Fruit fly (Drosophila melanogaster) whole organism, adult: ENCODE data around the gene AttD.

ENCODE experiments used
- CG11617 ChIP-seq: fragments of 200-800 bp; sonication (Bioruptor generic); optimal IDR thresholded peaks from 2 replicates; lab custom pipeline; 2017; ENCODE audit warnings: mild to moderate bottlenecking, missing biosample characterization, missing genetic modification reagents, missing genetic modification characterization
- CG12768 ChIP-seq: fragments of 200-800 bp; sonication (Bioruptor generic); optimal IDR thresholded peaks from 2 replicates; lab custom pipeline; 2017; ENCODE audit warnings: missing biosample characterization, missing genetic modification characterization, mild to moderate bottlenecking, moderate library complexity, missing genetic modification reagents
- CG14711 ChIP-seq: fragments of 200-800 bp; sonication (Bioruptor generic); optimal IDR thresholded peaks from 2 replicates; lab custom pipeline; 2018; ENCODE audit warnings: missing biosample characterization, mild to moderate bottlenecking, missing genetic modification characterization, moderate library complexity
- CG1620 ChIP-seq: fragments of 200-800 bp; sonication (Bioruptor generic); optimal IDR thresholded peaks from 2 replicates; lab custom pipeline; 2016; ENCODE audit warnings: missing biosample characterization, missing genetic modification characterization
- CG33017 ChIP-seq: fragments of 200-800 bp; sonication (Bioruptor generic); optimal IDR thresholded peaks from 2 replicates; lab custom pipeline; 2018; ENCODE audit warnings: missing biosample characterization, mild to moderate bottlenecking, missing genetic modification characterization, moderate library complexity
- CG5204 ChIP-seq: fragments of 200-800 bp; sonication (Bioruptor generic); optimal IDR thresholded peaks from 2 replicates; lab custom pipeline; 2016; ENCODE audit warnings: missing biosample characterization, missing genetic modification characterization
- CG7045 ChIP-seq: fragments of 200-800 bp; sonication (Bioruptor generic); optimal IDR thresholded peaks from 2 replicates; lab custom pipeline; 2017; ENCODE audit warnings: missing biosample characterization, mild to moderate bottlenecking, missing genetic modification characterization
- CG7101 ChIP-seq: fragments of 200-800 bp; sonication (Bioruptor generic); optimal IDR thresholded peaks from 2 replicates; lab custom pipeline; 2018; ENCODE audit warnings: missing biosample characterization, mild to moderate bottlenecking, missing genetic modification characterization, moderate library complexity
- Clk ChIP-seq: fragments of 200-800 bp; sonication (Bioruptor generic); optimal IDR thresholded peaks from 2 replicates; lab custom pipeline; 2017; ENCODE audit warnings: missing biosample characterization, missing genetic modification characterization
- Crg-1 ChIP-seq: fragments of 200-800 bp; sonication (Bioruptor generic); optimal IDR thresholded peaks from 2 replicates; lab custom pipeline; 2016; ENCODE audit warnings: missing biosample characterization, missing genetic modification characterization
- Hr96 ChIP-seq: fragments of 200-800 bp; sonication (Bioruptor generic); optimal IDR thresholded peaks from 2 replicates; lab custom pipeline; 2016; ENCODE audit warnings: missing biosample characterization, missing genetic modification characterization
- Mnt ChIP-seq: fragments of 200-800 bp; sonication (Bioruptor generic); optimal IDR thresholded peaks from 2 replicates; lab custom pipeline; 2016; ENCODE audit warnings: missing biosample characterization, mild to moderate bottlenecking, missing genetic modification characterization
- bab1 ChIP-seq: fragments of 200-800 bp; sonication (Bioruptor generic); optimal IDR thresholded peaks from 3 replicates; lab custom pipeline; 2019; ENCODE audit warnings: missing biosample characterization, mild to moderate bottlenecking, missing genetic modification characterization, moderate library complexity
- cic ChIP-seq: fragments of 200-800 bp; sonication (Bioruptor generic); optimal IDR thresholded peaks from 2 replicates; lab custom pipeline; 2017; ENCODE audit warnings: missing biosample characterization, mild to moderate bottlenecking, missing genetic modification characterization, moderate library complexity
- cnc ChIP-seq, 2 experiments: fragments of >200 bp; optimal IDR thresholded peaks; 2 replicates each; lab custom pipeline; 2017
- kay ChIP-seq: fragments of 200-800 bp; sonication (Bioruptor generic); peaks from one replicate; lab custom pipeline; 2016; ENCODE audit warnings: missing biosample characterization, missing genetic modification characterization, borderline replicate concordance
- ovo ChIP-seq: fragments of 200-800 bp; sonication (Bioruptor generic); optimal IDR thresholded peaks from 2 replicates; lab custom pipeline; 2016; ENCODE audit warnings: missing biosample characterization, missing genetic modification characterization
- pad ChIP-seq: fragments of 200-800 bp; sonication (Bioruptor generic); optimal IDR thresholded peaks from 3 replicates; lab custom pipeline; 2017; ENCODE audit warnings: missing biosample characterization, missing genetic modification characterization, mild to moderate bottlenecking, moderate library complexity, missing genetic modification reagents
- tj ChIP-seq: fragments of 200-800 bp; sonication (Bioruptor generic); optimal IDR thresholded peaks from 3 replicates; lab custom pipeline; 2017; ENCODE audit warnings: missing biosample characterization, mild to moderate bottlenecking, missing genetic modification characterization, moderate library complexity
- toe ChIP-seq: fragments of 200-800 bp; sonication (Bioruptor generic); optimal IDR thresholded peaks from 2 replicates; lab custom pipeline; 2016; ENCODE audit warnings: missing biosample characterization, missing genetic modification characterization

The AttD gene

DNA sequence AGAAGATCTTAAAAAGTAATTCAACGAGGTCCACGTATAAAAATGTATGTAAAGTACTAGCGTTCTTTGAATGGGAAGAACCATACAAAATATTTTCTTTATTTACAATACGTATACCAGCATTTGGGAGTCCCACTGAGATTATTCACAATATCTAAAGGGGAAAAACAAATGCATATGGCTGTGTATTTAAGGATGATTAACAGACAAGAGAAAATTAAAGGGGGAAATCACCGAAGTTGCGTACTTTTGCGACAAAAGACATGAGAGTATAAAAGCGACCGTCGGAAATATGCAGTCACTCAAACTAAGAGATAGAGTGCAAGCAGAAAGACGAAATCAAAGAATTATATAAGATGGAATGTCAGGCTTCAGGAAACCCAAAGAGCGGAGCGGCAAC is at the start of gene AttD:
AttD (plus strand) TSS at position 301 of the 400 bp plus-strand sequence.
- TF ChIP-seq cnc (optimal IDR thresholded peaks at IDR 0.05; lab: Kevin White, UChicago) (no peak), cic (no peak), CG12768 (no peak), Clk (GFP tag; lab: Kevin White, UChicago) (no peak), CG33017 (tag; lab: Kevin White, UChicago) (no peak), ovo (GFP tag; lab: Kevin White, UChicago) (no peak)

- TF ChIP-seq CG11617 (GFP tag; lab: Kevin White, UChicago) (no peak), bab1 (no peak), pad (GFP tag; lab: Kevin White, UChicago) (no peak), tj (GFP tag; lab: Kevin White, UChicago) (no peak), CG7045 (GFP tag; lab: Kevin White, UChicago) (no peak), CG5204 (GFP tag; lab: Kevin White, UChicago) (no peak), Crg-1 (GFP tag; lab: Kevin White, UChicago) (no peak), Mnt (no peak), CG33017 (tag; lab: Kevin White, UChicago) (no peak), Hr96 (no peak), Clk (GFP tag; lab: Kevin White, UChicago) (no peak), cic (no peak), CG1620 (GFP tag; lab: Kevin White, UChicago) (no peak), CG7101 (no peak), ovo (GFP tag; lab: Kevin White, UChicago) (no peak), kay (GFP tag; lab: Kevin White, UChicago) (no peak), CG14711 (no peak), cnc (optimal IDR thresholded peaks at IDR 0.05; lab: Kevin White, UChicago) (no peak), toe (GFP tag; lab: Kevin White, UChicago) (no peak)
Observed at dm6 chr3R:17583658-17584460, 41.2 kb upstream of the AttD start.

DNA sequence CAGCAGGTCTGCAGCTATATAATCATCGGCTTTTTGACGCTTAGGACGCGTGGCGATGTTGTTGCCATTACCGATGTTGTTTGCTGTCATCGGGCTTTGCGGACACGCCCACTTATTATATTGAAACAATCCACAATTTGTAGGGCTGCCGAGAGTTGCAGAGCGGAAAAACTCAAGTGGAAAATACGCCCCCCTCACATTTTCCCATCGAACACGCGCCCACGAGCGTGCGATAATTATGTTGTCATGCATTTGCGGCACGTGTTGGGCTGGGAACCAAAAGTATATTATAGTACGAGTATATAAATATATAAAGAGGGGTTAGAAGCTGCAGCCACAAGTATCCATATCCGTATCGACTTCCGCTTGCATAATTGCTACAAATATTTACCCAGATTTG is 36.3 kb upstream of the AttD start:
- no peak for TF ChIP-seq CG7045 (GFP tag; lab: Kevin White, UChicago)
- no peak for TF ChIP-seq kay (GFP tag; lab: Kevin White, UChicago)
- no peak for TF ChIP-seq Hr96
- TF ChIP-seq CG14711, result no peak

DNA sequence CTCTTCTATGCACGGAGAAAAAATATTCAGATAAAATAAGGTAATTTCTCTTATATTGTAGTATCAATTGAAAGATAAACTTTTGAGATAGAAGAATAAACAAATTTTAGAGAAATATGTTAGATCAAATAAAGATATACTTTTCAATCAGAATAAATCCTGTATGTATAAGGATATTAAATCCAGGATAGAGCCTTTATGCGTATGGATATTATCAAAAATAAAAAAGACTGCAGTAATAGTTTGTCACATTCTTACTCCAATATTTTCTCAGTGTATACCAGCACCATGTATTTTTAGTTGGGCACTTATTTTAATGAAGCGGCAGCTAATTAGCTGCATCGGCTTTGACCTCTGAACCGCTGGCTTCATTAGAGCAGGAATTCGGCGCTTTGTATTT is 33.2 kb upstream of the AttD start:
- TF ChIP-seq Hr96 (no peak), CG33017 (tag; lab: Kevin White, UChicago) (no peak), toe (GFP tag; lab: Kevin White, UChicago) (no peak), bab1 (no peak), CG7045 (GFP tag; lab: Kevin White, UChicago) (no peak), tj (GFP tag; lab: Kevin White, UChicago) (no peak), Crg-1 (GFP tag; lab: Kevin White, UChicago) (no peak), ovo (GFP tag; lab: Kevin White, UChicago) (no peak), cnc (optimal IDR thresholded peaks at IDR 0.05; lab: Kevin White, UChicago) (no peak), Mnt (no peak), CG12768 (no peak), cic (no peak), Clk (GFP tag; lab: Kevin White, UChicago) (no peak), CG14711 (no peak), CG11617 (GFP tag; lab: Kevin White, UChicago) (no peak), pad (GFP tag; lab: Kevin White, UChicago) (no peak), CG5204 (GFP tag; lab: Kevin White, UChicago) (no peak), kay (GFP tag; lab: Kevin White, UChicago) (no peak), CG1620 (GFP tag; lab: Kevin White, UChicago) (no peak)

DNA sequence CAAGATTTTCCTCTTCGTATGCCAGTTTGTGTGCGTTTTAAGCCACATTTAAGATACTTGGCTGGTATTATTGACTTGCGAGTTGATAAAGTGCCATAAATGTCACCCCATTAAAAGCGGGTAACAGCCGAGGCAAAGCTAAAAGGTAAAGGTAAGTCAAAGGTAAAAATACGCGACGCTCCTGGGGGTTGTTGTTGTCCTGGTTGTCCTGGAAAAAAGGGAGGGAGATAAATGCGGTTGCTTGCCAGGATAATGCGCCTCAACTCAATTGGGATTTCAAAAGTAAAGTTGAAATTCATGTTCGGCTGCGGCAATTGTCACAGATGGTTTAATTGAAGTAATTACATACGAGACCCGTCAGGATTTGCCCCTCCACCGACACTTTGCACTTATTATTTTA is 31.6 kb upstream of the AttD start:
- no peak for TF ChIP-seq ovo (GFP tag; lab: Kevin White, UChicago)
- TF ChIP-seq Hr96, result no peak
- TF ChIP-seq cnc (optimal IDR thresholded peaks at IDR 0.05; lab: Kevin White, UChicago), result no peak
- TF ChIP-seq Mnt, result no peak
- TF ChIP-seq CG5204 (GFP tag; lab: Kevin White, UChicago), result no peak
- no peak for TF ChIP-seq bab1
- no peak for TF ChIP-seq CG12768
- TF ChIP-seq CG7101, result no peak
- no peak for TF ChIP-seq toe (GFP tag; lab: Kevin White, UChicago)
- TF ChIP-seq CG14711, result no peak
- no peak for TF ChIP-seq tj (GFP tag; lab: Kevin White, UChicago)
- TF ChIP-seq CG11617 (GFP tag; lab: Kevin White, UChicago), result no peak
- no peak for TF ChIP-seq kay (GFP tag; lab: Kevin White, UChicago)
- TF ChIP-seq CG1620 (GFP tag; lab: Kevin White, UChicago), result no peak

DNA sequence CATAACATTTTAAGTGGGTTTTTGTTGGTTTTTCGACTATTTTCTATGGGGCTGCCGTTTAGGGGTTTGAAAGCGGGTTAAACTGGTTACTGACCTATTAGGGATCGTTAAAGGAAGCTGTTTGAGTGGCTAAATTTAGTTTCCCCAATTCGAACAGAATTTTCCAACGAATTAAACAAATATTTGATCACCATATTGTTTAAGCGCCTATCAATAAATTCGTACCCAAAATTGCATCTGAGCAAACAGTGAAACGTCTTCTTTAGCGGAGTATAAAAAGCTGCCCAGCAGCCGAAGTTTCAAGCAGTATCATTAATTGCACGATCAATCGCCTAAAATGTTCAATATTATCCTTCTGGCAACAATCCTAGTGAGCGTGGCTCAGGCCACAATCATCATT is 31.0 kb upstream of the AttD start, which contains the start of gene Sgs5bis:
Sgs5bis (plus strand) TSS at position 301 of the 400 bp plus-strand sequence.
- TF ChIP-seq ovo (GFP tag; lab: Kevin White, UChicago), result no peak
- TF ChIP-seq tj (GFP tag; lab: Kevin White, UChicago), result no peak
- no peak for TF ChIP-seq pad (GFP tag; lab: Kevin White, UChicago)
- no peak for TF ChIP-seq Mnt
- TF ChIP-seq cnc (optimal IDR thresholded peaks at IDR 0.05; lab: Kevin White, UChicago), result no peak
